Fruit fly (Drosophila melanogaster): ENCODE measurements around the gene Ant2.

dm6 chrX:10783374-10784064, 3.2 kb downstream of the Ant2 start:
- TF ChIP-seq gl (tag; optimal IDR thresholded peaks at IDR 0.05) = no peak
- no peak for TF ChIP-seq CG13204 (GFP tag; optimal IDR thresholded peaks at IDR 0.05)
- TF ChIP-seq Ets98B (GFP tag; IDR thresholded peaks at IDR 0.05) = no peak
- TF ChIP-seq D1 (tag; optimal IDR thresholded peaks at IDR 0.05) = no peak

Measured in whole organism, pupa.